Fruit fly (Drosophila melanogaster): ENCODE data around the gene CG31910.

The CG31910 gene

DNA sequence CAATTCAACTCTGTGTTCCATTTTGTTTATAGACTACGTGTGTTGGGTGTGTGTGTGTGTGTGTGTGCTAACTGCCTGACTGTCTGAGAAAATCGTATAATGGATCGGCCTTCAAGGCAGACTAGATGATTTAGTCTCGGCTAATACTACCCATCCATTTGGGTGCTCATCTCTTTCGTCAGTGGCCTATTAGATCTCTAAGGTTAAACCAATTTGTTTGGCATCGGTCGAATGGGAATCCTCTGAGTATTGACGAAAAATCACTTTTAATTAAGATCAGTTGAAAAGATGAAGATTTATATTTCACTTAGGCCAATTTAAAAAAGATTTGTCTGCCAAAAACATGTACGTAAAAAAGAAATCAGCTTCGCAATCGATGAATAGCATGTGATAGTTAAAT lies at the start of gene CG31910:
Gene CG31910 (minus strand): TSS at position 101 of the 400 bp plus-strand sequence.
- no peak for TF ChIP-seq noc (tag; optimal IDR thresholded peaks at IDR 0.05)

DNA sequence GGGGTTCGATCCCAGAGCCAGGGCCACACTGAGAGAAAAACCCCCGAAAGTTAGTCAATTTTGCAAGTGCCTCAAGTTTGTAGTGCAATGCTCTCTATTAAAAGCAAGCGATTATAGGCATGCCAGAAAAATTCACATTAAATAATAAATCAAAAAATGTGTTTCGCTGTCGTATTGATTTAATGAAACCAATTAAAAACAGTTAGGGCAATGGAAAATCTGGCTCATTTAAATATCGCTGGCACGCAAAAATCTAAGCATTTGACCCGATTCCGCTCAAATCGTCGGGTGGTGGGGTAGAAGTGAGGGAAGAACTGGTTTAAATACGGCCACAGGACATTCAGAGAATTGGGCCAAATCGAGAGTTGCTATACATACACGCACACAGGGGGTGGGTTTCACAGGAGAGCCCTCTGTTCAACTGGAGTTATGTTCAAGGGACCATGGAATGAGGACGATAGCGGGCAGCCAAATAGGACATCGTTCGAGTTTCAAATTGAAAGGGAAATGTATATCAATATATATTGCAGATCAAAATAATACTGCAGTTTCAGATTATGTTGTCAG lies 49.6 kb upstream of the CG31910 start:
- no peak for TF ChIP-seq noc (tag; optimal IDR thresholded peaks at IDR 0.05)

DNA sequence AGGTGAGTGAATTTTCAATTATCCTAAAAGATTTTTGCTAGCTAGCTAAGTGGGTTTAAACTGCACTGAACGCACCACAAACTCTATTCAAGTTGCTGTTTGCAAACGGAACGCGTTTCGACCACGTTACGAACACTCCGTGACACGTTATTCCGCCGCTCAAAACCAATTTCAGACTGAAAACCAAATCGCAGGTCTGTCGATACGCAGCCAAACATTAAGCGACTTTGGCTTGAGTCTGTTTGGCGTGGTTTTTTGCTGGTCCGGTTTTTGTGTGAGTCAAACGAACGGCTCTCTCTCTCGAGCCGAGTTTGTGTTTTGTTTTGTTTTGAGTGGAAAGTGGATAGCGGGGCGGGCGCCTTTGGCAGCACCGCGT lies 49.0 kb upstream of the CG31910 start:
- no peak for TF ChIP-seq noc (tag; optimal IDR thresholded peaks at IDR 0.05)

DNA sequence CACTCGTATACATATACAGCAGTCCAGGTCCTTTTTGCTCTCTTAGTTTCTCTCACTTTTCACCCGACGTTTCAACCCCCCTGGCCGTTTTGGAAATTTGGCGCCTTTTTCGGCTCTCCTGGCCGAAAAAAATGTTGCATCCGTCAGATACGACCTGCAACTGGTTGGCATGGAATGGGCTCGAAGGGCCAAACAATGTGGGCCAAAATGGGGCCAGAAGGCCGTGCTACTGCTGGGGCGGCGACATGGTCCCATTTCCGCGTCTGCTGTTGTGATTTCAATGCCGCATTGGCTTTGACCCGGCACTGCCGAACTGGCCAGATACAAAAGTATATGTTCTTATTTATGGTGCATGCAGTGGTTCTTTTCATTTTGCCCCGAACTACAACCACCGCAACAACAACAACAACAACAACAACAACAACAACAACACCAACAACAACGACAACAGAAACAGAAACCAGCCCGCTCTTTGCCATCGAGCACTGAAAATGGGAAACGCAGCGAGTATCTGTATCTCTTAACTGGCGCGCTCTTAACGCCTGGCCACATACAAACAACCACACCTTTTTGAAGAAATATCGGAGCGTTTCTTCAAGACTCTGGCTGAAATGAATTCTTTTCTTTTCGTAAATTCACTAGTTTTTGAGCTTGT lies 48.5 kb upstream of the CG31910 start:
- no peak for TF ChIP-seq noc (tag; optimal IDR thresholded peaks at IDR 0.05)

DNA sequence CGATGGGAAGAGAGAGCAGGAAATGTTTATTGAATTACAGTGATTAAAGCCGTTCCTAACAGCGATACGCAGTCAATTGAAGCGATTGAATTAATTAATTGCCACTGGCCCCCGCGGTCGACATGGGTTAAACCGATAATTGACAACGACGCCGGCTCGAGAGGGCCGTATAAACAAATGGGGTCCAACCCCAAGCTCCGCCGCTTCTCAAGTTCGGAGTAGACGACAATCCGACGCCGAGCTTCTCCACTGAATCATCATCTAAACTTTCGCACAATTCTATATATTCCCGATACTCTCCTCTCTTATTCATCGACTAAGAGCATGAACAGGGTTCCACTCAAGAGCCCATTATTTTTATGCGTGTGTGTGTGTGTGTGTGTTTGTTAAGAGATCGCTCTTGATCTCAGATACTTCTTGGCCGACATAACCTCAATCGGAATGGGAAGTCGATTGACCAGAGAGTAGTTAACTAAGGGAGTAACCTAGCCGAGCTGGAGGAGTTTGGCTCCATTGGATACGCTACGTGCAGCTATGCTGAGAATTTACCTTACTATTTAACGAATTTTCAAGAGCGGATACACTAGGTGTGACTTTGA lies 46.5 kb upstream of the CG31910 start:
- TF ChIP-seq noc (tag; optimal IDR thresholded peaks at IDR 0.05): no peak

DNA sequence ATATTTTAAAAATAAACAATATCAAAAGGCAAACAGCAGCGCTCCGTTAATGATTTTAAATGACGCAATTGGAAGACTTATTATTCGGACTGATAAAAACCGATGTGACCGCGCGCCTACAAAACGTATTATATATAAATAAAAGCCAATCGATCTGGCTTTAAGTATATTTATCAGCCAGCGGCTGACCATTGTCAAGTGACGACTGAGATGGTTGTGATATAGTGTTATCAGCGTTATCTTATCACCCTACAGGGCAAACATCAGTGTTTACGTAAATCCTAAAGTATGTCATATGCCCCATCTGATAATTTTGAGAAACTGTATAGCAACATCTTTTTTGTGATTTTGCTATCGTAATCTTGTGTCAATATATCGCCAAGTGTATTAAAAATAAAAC lies 43.9 kb upstream of the CG31910 start:
- peak; percentile 27 for TF ChIP-seq noc (tag; optimal IDR thresholded peaks at IDR 0.05)

DNA sequence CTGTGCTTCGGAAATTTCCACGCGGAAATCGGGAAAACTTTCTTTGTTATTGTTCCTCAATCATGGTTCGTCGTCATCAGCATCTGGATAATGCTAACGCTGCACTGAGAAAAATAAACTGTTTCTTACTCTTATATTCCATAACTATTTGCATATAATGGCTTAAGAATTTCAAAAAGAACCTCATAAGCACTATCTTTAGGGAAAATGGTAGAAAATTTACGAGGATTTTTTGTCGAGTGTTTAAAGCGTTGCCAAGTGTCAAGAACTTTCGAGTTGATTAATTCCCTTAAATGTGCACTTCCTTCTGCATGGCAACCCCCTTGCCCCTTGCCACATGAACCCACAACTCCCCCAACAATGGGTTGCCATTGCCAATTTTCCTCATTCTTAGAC lies 42.5 kb upstream of the CG31910 start:
- no peak for TF ChIP-seq noc (tag; optimal IDR thresholded peaks at IDR 0.05)

DNA sequence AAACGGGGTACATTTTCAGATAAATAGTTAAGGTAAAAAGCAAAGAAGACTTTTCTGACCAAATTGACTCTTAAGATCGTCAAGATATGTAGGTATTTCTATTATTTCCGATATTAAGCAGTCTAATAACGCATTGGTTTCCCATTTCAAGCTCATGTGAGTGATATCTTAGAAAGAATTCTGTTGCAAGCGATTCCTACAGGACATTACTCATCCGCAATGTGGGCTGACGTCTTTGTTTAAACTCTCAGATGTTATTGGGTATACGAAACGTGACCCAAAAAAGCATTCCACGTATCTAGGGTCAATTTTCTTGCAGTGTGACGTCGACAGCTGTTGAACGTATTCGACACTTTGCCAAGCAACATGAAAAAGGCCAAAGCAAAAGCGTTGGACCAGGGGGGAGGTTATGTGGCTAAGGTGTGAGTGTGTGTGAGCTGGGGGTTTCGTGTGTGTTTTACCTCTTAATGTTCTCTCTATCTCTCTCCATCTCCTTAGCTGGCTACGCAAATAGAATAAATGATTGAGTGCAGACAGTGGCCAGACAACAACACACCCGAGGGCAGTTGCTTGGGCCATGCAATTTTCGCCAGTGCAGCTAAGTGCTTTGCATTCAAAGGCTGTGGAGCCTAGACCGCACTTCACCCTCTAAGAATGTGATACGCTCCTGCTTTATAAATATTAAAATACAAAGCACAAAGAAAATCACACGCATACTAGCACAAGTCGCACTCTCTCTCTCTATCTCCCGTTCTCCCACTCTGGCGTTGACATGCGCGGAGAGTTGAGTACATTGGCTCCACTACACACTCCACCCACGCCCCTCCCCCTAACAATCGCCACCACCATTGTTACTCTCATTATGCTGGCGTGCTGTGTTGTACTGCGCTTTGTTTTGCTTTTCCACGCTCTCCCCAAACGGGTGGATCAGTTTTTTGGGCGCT lies 41.9 kb upstream of the CG31910 start:
- TF ChIP-seq noc (tag; optimal IDR thresholded peaks at IDR 0.05): peak; percentile 94

DNA sequence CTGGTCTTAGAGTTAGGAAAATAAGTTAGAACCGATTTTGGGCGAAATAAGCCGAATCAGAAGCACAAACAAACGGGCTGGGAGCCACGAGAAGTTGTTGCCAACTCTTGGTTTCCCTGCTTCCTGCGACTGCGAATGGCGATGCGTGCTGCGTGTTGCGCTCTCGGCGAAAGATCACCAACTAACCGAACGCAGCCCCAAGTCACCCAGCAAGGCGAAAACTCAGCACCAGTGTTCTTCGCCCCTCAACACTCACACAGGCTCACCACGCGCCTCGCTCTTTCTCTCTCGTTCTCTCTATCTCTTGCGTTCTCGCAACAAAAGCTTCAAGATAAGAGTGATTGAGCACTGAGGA lies 41.2 kb upstream of the CG31910 start, which contains the start of gene nrv1:
Gene nrv1 (minus strand): TSS at position 188 of the 355 bp plus-strand sequence.
- no peak for TF ChIP-seq noc (tag; optimal IDR thresholded peaks at IDR 0.05)

DNA sequence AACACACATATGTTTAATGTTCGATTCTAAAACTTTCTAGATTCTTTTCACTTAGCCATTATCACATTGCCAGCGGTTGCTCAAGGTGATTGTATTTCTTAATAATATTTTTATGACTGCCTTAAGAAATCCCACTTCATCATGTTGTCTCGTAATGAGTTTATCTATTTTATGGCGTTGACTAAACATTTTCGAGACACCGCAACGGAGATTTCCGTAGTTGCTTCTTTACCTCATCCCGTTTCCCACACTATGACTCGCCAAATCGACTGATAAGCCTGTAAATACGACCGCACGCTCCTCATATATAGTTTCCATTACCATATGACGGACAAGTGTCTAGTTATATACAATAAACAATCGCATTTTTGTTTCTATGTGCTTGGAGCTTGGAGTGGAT lies 40.2 kb upstream of the CG31910 start:
- peak; percentile 29 for TF ChIP-seq noc (tag; optimal IDR thresholded peaks at IDR 0.05)

DNA sequence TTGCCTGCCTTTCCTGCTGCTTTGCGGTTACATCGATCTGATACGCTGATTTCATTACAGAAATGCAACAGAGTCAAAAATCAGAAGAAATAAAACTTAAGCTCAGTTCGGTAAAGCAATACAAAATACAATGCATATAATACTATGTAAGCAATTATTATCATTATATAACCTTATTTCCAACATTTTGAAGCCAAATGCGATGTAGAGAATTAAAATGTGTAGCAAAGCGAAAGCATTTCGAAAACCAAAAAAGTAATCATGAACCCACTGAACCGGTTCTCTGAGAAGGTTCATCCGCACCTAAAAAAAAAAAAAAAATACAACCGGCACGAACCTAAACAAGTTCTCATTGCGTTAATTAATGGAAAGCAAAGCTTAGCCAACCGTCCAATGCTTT lies 38.8 kb upstream of the CG31910 start:
- TF ChIP-seq noc (tag; optimal IDR thresholded peaks at IDR 0.05): no peak

DNA sequence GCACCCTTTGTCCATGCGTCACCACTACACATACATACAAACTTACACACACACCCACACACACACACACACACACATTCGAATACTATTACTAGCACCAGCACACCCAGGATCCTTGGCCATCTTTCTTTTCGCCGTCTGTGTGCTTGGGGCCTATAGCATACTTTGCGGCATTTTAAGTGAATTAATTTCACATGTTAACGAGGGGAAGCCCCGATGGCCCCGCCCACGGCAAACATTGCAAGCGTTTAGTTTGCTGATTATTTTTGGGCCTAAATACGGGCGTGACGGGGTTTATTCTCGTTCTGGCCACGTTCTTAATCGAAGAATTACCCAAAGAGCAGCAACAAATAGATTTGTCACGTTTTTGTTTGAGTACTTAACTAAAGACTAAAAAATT lies 38.0 kb upstream of the CG31910 start:
- TF ChIP-seq noc (tag; optimal IDR thresholded peaks at IDR 0.05): no peak

DNA sequence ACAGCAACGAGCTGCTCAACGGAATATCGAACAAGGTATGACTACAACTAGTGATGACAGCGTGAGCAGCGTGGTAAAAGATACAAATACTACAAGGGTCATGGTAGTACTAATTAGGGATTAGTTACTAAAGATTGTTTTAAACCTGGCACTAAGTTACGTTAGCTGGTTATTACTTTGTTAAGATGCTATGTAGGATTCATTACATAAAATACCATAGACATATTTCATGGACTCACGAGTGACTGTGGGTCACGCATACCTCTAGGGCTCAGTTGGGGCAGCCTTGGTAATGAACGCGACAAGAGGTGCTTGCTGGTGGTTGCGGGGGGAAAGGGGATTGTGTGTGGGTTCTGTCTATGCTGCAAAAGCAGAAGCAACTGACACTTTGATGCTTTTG lies 29.4 kb upstream of the CG31910 start:
- TF ChIP-seq noc (tag; optimal IDR thresholded peaks at IDR 0.05): no peak

DNA sequence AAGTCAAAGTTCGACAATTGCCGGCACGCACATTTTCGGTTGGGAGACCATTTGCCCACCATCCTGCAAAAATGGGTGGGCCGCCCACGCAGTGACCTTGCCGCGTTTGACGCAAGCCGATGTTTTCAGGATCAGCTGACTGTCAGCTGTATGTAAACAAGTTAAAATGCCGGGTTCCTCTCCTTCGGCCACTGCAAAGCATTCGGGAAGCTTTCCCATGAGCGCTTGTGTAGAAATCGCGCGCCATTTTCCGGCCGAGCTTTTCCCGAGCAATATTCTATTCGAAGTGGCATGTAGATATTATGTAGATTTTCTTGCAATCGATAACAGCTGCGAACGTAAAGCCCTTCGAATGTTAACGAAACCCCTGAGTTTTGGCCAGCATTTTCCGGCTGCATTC lies 28.2 kb upstream of the CG31910 start, which contains the start of gene CG17378:
Gene CG17378 (plus strand): TSS at position 397 of the 400 bp plus-strand sequence.
- TF ChIP-seq noc (tag; optimal IDR thresholded peaks at IDR 0.05): no peak

DNA sequence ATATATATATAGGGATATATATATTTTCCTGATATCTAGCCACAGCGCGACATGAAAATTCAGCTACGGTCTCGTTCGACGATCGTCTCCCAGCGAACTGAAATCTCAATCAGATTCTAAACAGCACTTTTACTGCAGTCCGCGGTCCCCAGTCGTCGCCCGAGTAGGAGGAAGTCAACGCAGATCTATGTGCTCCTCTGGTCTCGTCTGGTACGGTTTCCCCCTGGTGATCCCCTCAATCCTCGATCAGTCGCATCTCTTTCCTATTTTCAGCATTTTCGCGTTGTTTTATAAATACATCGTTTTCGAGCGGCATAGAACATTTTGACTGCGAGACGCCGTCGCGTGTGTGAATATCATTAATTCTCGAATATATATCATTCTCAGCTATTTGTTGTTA lies 27.2 kb upstream of the CG31910 start, which contains the start of gene LUBEL:
Gene LUBEL (minus strand): TSS at position 101 of the 400 bp plus-strand sequence.
- TF ChIP-seq noc (tag; optimal IDR thresholded peaks at IDR 0.05): no peak

DNA sequence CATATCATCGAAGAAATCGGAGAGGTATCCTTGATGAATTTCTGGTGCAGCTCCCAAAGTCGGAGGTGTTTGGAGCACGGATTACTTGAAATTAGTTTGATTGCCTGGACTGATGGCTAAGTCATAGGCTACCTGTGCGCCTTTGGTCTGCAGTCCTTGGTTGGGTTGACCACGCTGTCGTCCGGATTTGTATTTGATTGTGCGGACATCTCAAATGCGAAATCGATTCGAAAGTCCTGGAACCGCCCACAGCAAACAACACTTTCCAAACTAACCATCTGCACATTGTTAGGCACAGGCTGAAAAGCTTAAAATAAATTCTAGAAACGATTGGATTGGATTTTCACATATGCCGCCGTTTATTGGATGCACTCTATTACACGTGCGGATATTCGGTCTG lies 14.1 kb upstream of the CG31910 start, which contains the start of gene CG11322:
Gene CG11322 (minus strand): TSS at position 101 of the 400 bp plus-strand sequence.
- TF ChIP-seq noc (tag; optimal IDR thresholded peaks at IDR 0.05): no peak

All from whole organism, larva.